Worm (Caenorhabditis elegans) whole organism, young adult: Measurements from ENCODE around the gene K07E3.4.

Experiments
- B0035.1 ChIP-seq: sonication (generic microtip); optimal IDR thresholded peaks from 2 replicates; lab custom pipeline; 2016; ENCODE audit warnings: missing genetic modification characterization, mild to moderate bottlenecking, missing compliant biosample characterization, missing genotype, missing genetic modification reagents
- C06A6.2 ChIP-seq: fragments of 200-800 bp; sonication (Bioruptor generic); conservative IDR thresholded peaks from 2 replicates; pipeline ENCODE4 v1.3.6; 2022; ENCODE audit warnings: missing genetic modification characterization, missing compliant biosample characterization
- F10E7.11 ChIP-seq: sonication (generic microtip); optimal IDR thresholded peaks from 2 replicates; lab custom pipeline; 2017; ENCODE audit warnings: mild to moderate bottlenecking, missing genetic modification characterization, moderate library complexity, missing compliant biosample characterization
- K12H6.12 ChIP-seq: fragments of 200-800 bp; sonication (Bioruptor generic); optimal IDR thresholded peaks from 2 replicates; lab custom pipeline; 2018; ENCODE audit warnings: mild to moderate bottlenecking, missing genetic modification characterization, missing compliant biosample characterization
- T26A5.8 ChIP-seq: sonication (generic microtip); optimal IDR thresholded peaks from 2 replicates; lab custom pipeline; 2016; ENCODE audit warnings: missing genetic modification characterization, missing compliant biosample characterization
- Y53G8AR.9 ChIP-seq: fragments of 200-800 bp; sonication (Bioruptor generic); conservative IDR thresholded peaks from 2 replicates; pipeline ENCODE4 v1.3.6; 2022; ENCODE audit warnings: missing genetic modification reagents, missing genetic modification characterization, missing compliant biosample characterization
- Y56A3A.18 ChIP-seq: fragments of 200-800 bp; sonication (Bioruptor generic); IDR thresholded peaks from 2 replicates; pipeline ENCODE4 v1.3.6; 2022; ENCODE audit warnings: missing genetic modification reagents, missing genetic modification characterization, missing compliant biosample characterization
- Y79H2A.3 ChIP-seq: fragments of 200-800 bp; sonication (Bioruptor generic); conservative IDR thresholded peaks from 2 replicates; pipeline ENCODE4 v1.3.6; 2022; ENCODE audit warnings: missing genetic modification reagents, missing genetic modification characterization, missing compliant biosample characterization
- ZK185.1 ChIP-seq: sonication (generic microtip); optimal IDR thresholded peaks from 2 replicates; lab custom pipeline; 2016; ENCODE audit warnings: mild to moderate bottlenecking, missing genetic modification characterization, missing compliant biosample characterization; ENCODE audit not compliant: poor library complexity, severe bottlenecking
- akir-1 ChIP-seq: fragments of 200-800 bp; sonication (Bioruptor generic); optimal IDR thresholded peaks from 2 replicates; lab custom pipeline; 2018; ENCODE audit warnings: mild to moderate bottlenecking, missing genetic modification characterization, moderate library complexity, missing compliant biosample characterization
- athp-1 ChIP-seq: sonication (generic microtip); optimal IDR thresholded peaks from 2 replicates; lab custom pipeline; 2017; ENCODE audit warnings: mild to moderate bottlenecking, missing genetic modification characterization, missing compliant biosample characterization
- attf-3 ChIP-seq: fragments of 200-800 bp; sonication (Bioruptor generic); conservative IDR thresholded peaks from 2 replicates; pipeline ENCODE4 v1.3.6; 2022; ENCODE audit warnings: missing genetic modification reagents, missing genetic modification characterization, missing compliant biosample characterization
- attf-5 ChIP-seq: fragments of 200-800 bp; sonication (Bioruptor generic); optimal IDR thresholded peaks from 2 replicates; lab custom pipeline; 2018; ENCODE audit warnings: mild to moderate bottlenecking, missing genetic modification characterization, missing compliant biosample characterization
- ccch-3 ChIP-seq: fragments of 200-800 bp; sonication (Bioruptor generic); optimal IDR thresholded peaks from 2 replicates; lab custom pipeline; 2018; ENCODE audit warnings: mild to moderate bottlenecking, missing genetic modification characterization, missing compliant biosample characterization
- cebp-1 ChIP-seq, 2 experiments: fragments of 200-800 bp in 1 of 2; sonication (Bioruptor generic) in 1 of 2; sonication (generic microtip) in 1 of 2; IDR thresholded peaks in 1 of 2; optimal IDR thresholded peaks in 1 of 2; 2 replicates each; pipeline versions ENCODE4 v1.3.6 to Lab custom; 2017 to 2022; ENCODE audit warnings: missing compliant biosample characterization in 2 of 2, missing genetic modification characterization in 2 of 2, mild to moderate bottlenecking in 1 of 2, missing genetic modification reagents in 1 of 2, moderate library complexity in 1 of 2
- cebp-2 ChIP-seq: fragments of 200-800 bp; sonication (Bioruptor generic); IDR thresholded peaks from 2 replicates; pipeline ENCODE4 v1.3.6; 2022; ENCODE audit warnings: missing genetic modification characterization, missing compliant biosample characterization
- ceh-58 ChIP-seq: fragments of 200-800 bp; sonication (Bioruptor generic); IDR thresholded peaks from 2 replicates; pipeline ENCODE4 v1.3.6; 2022; ENCODE audit warnings: missing genetic modification characterization, missing compliant biosample characterization
- dpff-1 ChIP-seq: sonication (generic microtip); optimal IDR thresholded peaks from 2 replicates; lab custom pipeline; 2017; ENCODE audit warnings: mild to moderate bottlenecking, missing genetic modification characterization, missing compliant biosample characterization
- egl-18 ChIP-seq: fragments of 200-800 bp; sonication (Bioruptor generic); IDR thresholded peaks from 2 replicates; pipeline ENCODE4 v1.3.6; 2022; ENCODE audit warnings: missing genetic modification reagents, missing genetic modification characterization, missing compliant biosample characterization
- fkh-3 ChIP-seq: sonication (generic microtip); optimal IDR thresholded peaks from 2 replicates; lab custom pipeline; 2016; ENCODE audit warnings: mild to moderate bottlenecking, missing genetic modification characterization, missing compliant biosample characterization
- gei-17 ChIP-seq: fragments of 200-800 bp; sonication (Bioruptor generic); optimal IDR thresholded peaks from 2 replicates; lab custom pipeline; 2018; ENCODE audit warnings: mild to moderate bottlenecking, missing genetic modification characterization, missing compliant biosample characterization
- him-1 ChIP-seq: sonication (generic microtip); optimal IDR thresholded peaks from 2 replicates; lab custom pipeline; 2016; ENCODE audit warnings: missing genotype, missing genetic modification reagents, missing genetic modification characterization, missing compliant biosample characterization
- hlh-12 ChIP-seq: sonication (generic microtip); optimal IDR thresholded peaks from 2 replicates; lab custom pipeline; 2016; ENCODE audit warnings: missing genetic modification characterization, missing compliant biosample characterization
- hlh-26 ChIP-seq: fragments of 200-800 bp; sonication (Bioruptor generic); conservative IDR thresholded peaks from 2 replicates; pipeline ENCODE4 v1.3.6; 2022; ENCODE audit warnings: missing genetic modification reagents, missing genetic modification characterization, missing compliant biosample characterization
- hrde-1 ChIP-seq: sonication (generic microtip); optimal IDR thresholded peaks from 2 replicates; lab custom pipeline; 2016; ENCODE audit warnings: missing genetic modification characterization, mild to moderate bottlenecking, missing compliant biosample characterization, moderate library complexity, missing genotype, missing genetic modification reagents, borderline replicate concordance
- lin-40 ChIP-seq: sonication (generic microtip); optimal IDR thresholded peaks from 2 replicates; lab custom pipeline; 2016; ENCODE audit warnings: missing genetic modification characterization, mild to moderate bottlenecking, missing compliant biosample characterization, missing genotype, missing genetic modification reagents
- lir-1 ChIP-seq: fragments of 200-800 bp; sonication (Bioruptor generic); conservative IDR thresholded peaks from 2 replicates; pipeline ENCODE4 v1.3.6; 2022; ENCODE audit warnings: missing genetic modification reagents, missing genetic modification characterization, missing compliant biosample characterization
- lsy-27 ChIP-seq: sonication (generic microtip); optimal IDR thresholded peaks from 2 replicates; lab custom pipeline; 2017; ENCODE audit warnings: missing genetic modification characterization, mild to moderate bottlenecking, missing compliant biosample characterization, antibody characterized with exemption, missing genotype, borderline replicate concordance; ENCODE audit not compliant: insufficient read depth
- madf-10 ChIP-seq: sonication (generic microtip); optimal IDR thresholded peaks from 2 replicates; lab custom pipeline; 2016; ENCODE audit warnings: mild to moderate bottlenecking, missing genetic modification characterization, missing compliant biosample characterization
- madf-8 ChIP-seq: fragments of 200-800 bp; sonication (Bioruptor generic); conservative IDR thresholded peaks from 2 replicates; pipeline ENCODE4 v1.3.6; 2022; ENCODE audit warnings: missing genetic modification reagents, missing genetic modification characterization, missing compliant biosample characterization
- mel-28 ChIP-seq: sonication (generic microtip); optimal IDR thresholded peaks from 2 replicates; lab custom pipeline; 2016; ENCODE audit warnings: borderline replicate concordance, mild to moderate bottlenecking, missing genetic modification characterization, missing compliant biosample characterization
- nfya-2 ChIP-seq: fragments of 200-800 bp; sonication (Bioruptor generic); IDR thresholded peaks from 2 replicates; pipeline ENCODE4 v1.3.6; 2022; ENCODE audit warnings: missing genetic modification reagents, missing genetic modification characterization, missing compliant biosample characterization
- nfyb-1 ChIP-seq: fragments of 200-800 bp; sonication (Bioruptor generic); IDR thresholded peaks from 2 replicates; pipeline ENCODE4 v1.3.6; 2022; ENCODE audit warnings: missing genetic modification reagents, missing genetic modification characterization, missing compliant biosample characterization
- nhr-120 ChIP-seq: fragments of 200-800 bp; sonication (Bioruptor generic); IDR thresholded peaks from 2 replicates; pipeline ENCODE4 v1.3.6; 2022; ENCODE audit warnings: missing genetic modification characterization, missing compliant biosample characterization
- nhr-179 ChIP-seq: sonication (generic microtip); optimal IDR thresholded peaks from 2 replicates; lab custom pipeline; 2016; ENCODE audit warnings: mild to moderate bottlenecking, missing genetic modification characterization, missing compliant biosample characterization
- pha-4 ChIP-seq: fragments of 150-350 bp; sonication (generic microtip); optimal IDR thresholded peaks from 2 replicates; lab custom pipeline; 2014; ENCODE audit warnings: missing biosample characterization, missing genetic modification reagents, missing genetic modification characterization
- rec-8 ChIP-seq, 2 experiments: sonication (generic microtip); optimal IDR thresholded peaks; 2 replicates each; lab custom pipeline; 2016; ENCODE audit warnings: mild to moderate bottlenecking in 2 of 2, missing genetic modification characterization in 2 of 2, missing genetic modification reagents in 2 of 2, missing genotype in 2 of 2, missing biosample characterization in 1 of 2, missing compliant biosample characterization in 1 of 2, moderate library complexity in 1 of 2
- repo-1 ChIP-seq: sonication (generic microtip); optimal IDR thresholded peaks from 2 replicates; lab custom pipeline; 2017; ENCODE audit warnings: mild to moderate bottlenecking, missing genetic modification characterization, missing compliant biosample characterization
- somi-1 ChIP-seq: fragments of 200-800 bp; sonication (Bioruptor generic); optimal IDR thresholded peaks from 2 replicates; lab custom pipeline; 2018; ENCODE audit warnings: mild to moderate bottlenecking, missing genetic modification characterization, missing compliant biosample characterization
- sptf-2 ChIP-seq: fragments of 200-800 bp; sonication (Bioruptor generic); optimal IDR thresholded peaks from 2 replicates; lab custom pipeline; 2018; ENCODE audit warnings: mild to moderate bottlenecking, missing genetic modification characterization, missing compliant biosample characterization
- tbp1 ChIP-seq: fragments of 200-800 bp; sonication (Bioruptor generic); optimal IDR thresholded peaks from 2 replicates; lab custom pipeline; 2018; ENCODE audit warnings: mild to moderate bottlenecking, missing genetic modification characterization, missing compliant biosample characterization
- tbx-9 ChIP-seq: sonication (generic microtip); optimal IDR thresholded peaks from 2 replicates; lab custom pipeline; 2016; ENCODE audit warnings: borderline replicate concordance, missing genetic modification characterization, inconsistent platforms, missing compliant biosample characterization
- unc-130 ChIP-seq: sonication (generic microtip); optimal IDR thresholded peaks from 2 replicates; lab custom pipeline; 2016; ENCODE audit warnings: missing genetic modification reagents, missing genetic modification characterization, missing compliant biosample characterization
- unc-62 ChIP-seq: fragments of 150-350 bp; optimal IDR thresholded peaks from 2 replicates; lab custom pipeline; 2014; ENCODE audit warnings: missing biosample characterization, missing genetic modification reagents, missing genetic modification characterization
- xnd-1 ChIP-seq: sonication (generic microtip); optimal IDR thresholded peaks from 2 replicates; lab custom pipeline; 2016; ENCODE audit warnings: missing genotype, missing genetic modification reagents, missing genetic modification characterization, missing compliant biosample characterization
- ztf-22 ChIP-seq: fragments of 200-800 bp; sonication (Bioruptor generic); optimal IDR thresholded peaks from 2 replicates; lab custom pipeline; 2018; ENCODE audit warnings: mild to moderate bottlenecking, missing genetic modification characterization, moderate library complexity, missing compliant biosample characterization
- ztf-25 ChIP-seq: fragments of 200-800 bp; sonication (Bioruptor generic); IDR thresholded peaks from 2 replicates; pipeline ENCODE4 v1.3.6; 2022; ENCODE audit warnings: missing genetic modification reagents, missing genetic modification characterization, missing compliant biosample characterization
- ztf-28 ChIP-seq: fragments of 200-800 bp; sonication (Bioruptor generic); IDR thresholded peaks from 2 replicates; pipeline ENCODE4 v1.3.6; 2022; ENCODE audit warnings: missing genetic modification reagents, missing genetic modification characterization, missing compliant biosample characterization

Gene K07E3.4

ce11 chrX:8083919-8084318 lies at the start of gene K07E3.4 (continued):
- no peak for TF ChIP-seq mel-28 (tag; lab: Kevin White, UChicago)
- TF ChIP-seq nfya-2: no peak
- TF ChIP-seq Y79H2A.3 (GFP tag; lab: Robert Waterston, UW): no peak
- TF ChIP-seq him-1 (tag; lab: Kevin White, UChicago): no peak
- no peak for TF ChIP-seq hrde-1
- TF ChIP-seq unc-130 (GFP tag; lab: Kevin White, UChicago): no peak
- TF ChIP-seq ZK185.1 (tag; lab: Kevin White, UChicago): peak; percentile 9
- no peak for TF ChIP-seq Y56A3A.18 (GFP tag; lab: Robert Waterston, UW)
- TF ChIP-seq lir-1 (GFP tag; lab: Robert Waterston, UW): peak; percentile 47; the same call in 1 of the 2 replicates
- TF ChIP-seq lin-40 (tag; lab: Kevin White, UChicago): peak; percentile 66
- no peak for TF ChIP-seq madf-8
- TF ChIP-seq K12H6.12: no peak
- TF ChIP-seq Y53G8AR.9: 0 out of 2 replicates have a peak, but pooled peaks have one; percentile 23
- no peak for TF ChIP-seq xnd-1 (tag; lab: Kevin White, UChicago)
- peak; percentile 28; the same call in 1 of the 2 replicates for TF ChIP-seq cebp-1 (GFP tag; IDR thresholded peaks at IDR 0.05; lab: Robert Waterston, UW)
- peak; percentile 76 for TF ChIP-seq cebp-1 (tag; optimal IDR thresholded peaks at IDR 0.05; lab: Kevin White, UChicago)
- no peak for TF ChIP-seq unc-62 (GFP tag; lab: Kevin White, UChicago)
- no peak for TF ChIP-seq hlh-12 (tag; lab: Kevin White, UChicago)
- TF ChIP-seq nhr-120 (GFP tag; lab: Robert Waterston, UW): no peak
- TF ChIP-seq ceh-58 (GFP tag; lab: Robert Waterston, UW): no peak
- no peak for TF ChIP-seq hlh-26
- no peak for TF ChIP-seq T26A5.8 (tag; lab: Kevin White, UChicago)
- TF ChIP-seq nfyb-1 (GFP tag; lab: Robert Waterston, UW): 0 out of 2 replicates have a peak, but pooled peaks have one; percentile 38
- TF ChIP-seq ztf-25 (GFP tag; lab: Robert Waterston, UW): no peak
- no peak for TF ChIP-seq tbx-9 (tag; lab: Kevin White, UChicago)
- TF ChIP-seq dpff-1 (tag; lab: Kevin White, UChicago): no peak
- TF ChIP-seq akir-1 (GFP tag; lab: Kevin White, UChicago): no peak
- peak; percentile 26 for TF ChIP-seq tbp1 (GFP tag; lab: Kevin White, UChicago)
- peak; percentile 22 for TF ChIP-seq madf-10
- no peak for TF ChIP-seq B0035.1 (tag; lab: Kevin White, UChicago)
- TF ChIP-seq ztf-22 (GFP tag; lab: Kevin White, UChicago): peak; percentile 77
- TF ChIP-seq somi-1 (GFP tag; lab: Kevin White, UChicago): no peak
- no peak for TF ChIP-seq ccch-3 (GFP tag; lab: Kevin White, UChicago)
- no peak for TF ChIP-seq sptf-2 (GFP tag; lab: Kevin White, UChicago)
- peak; percentile 48; the same call in 1 of the 2 replicates for TF ChIP-seq C06A6.2
- no peak for TF ChIP-seq rec-8 (tag; optimal IDR thresholded peaks at IDR 0.05; lab: Kevin White, UChicago)
- TF ChIP-seq repo-1 (tag; lab: Kevin White, UChicago): peak; percentile 33
- no peak for TF ChIP-seq athp-1
- no peak for TF ChIP-seq pha-4 (tag; lab: Kevin White, UChicago)
- peak; percentile 44 for TF ChIP-seq gei-17 (GFP tag; lab: Kevin White, UChicago)
- no peak for TF ChIP-seq F10E7.11 (tag; lab: Kevin White, UChicago)
- TF ChIP-seq cebp-2 (GFP tag; lab: Robert Waterston, UW): no peak
- TF ChIP-seq ztf-28 (GFP tag; lab: Robert Waterston, UW): no peak
- no peak for TF ChIP-seq nhr-179 (tag; lab: Kevin White, UChicago)
- no peak for TF ChIP-seq fkh-3 (tag; lab: Kevin White, UChicago)
- no peak for TF ChIP-seq lsy-27 (tag; lab: Kevin White, UChicago)
- no peak for TF ChIP-seq attf-3 (GFP tag; lab: Robert Waterston, UW)
- peak; percentile 58 for TF ChIP-seq attf-5
- TF ChIP-seq egl-18: no peak
